Worm (Caenorhabditis elegans) whole organism, midembryonic: Measurements from ENCODE around the gene pygo-1.

Experiments used
- T22C8.4 ChIP-seq: fragments of 200-800 bp; sonication (Bioruptor generic); IDR thresholded peaks from 2 replicates; pipeline ENCODE4 v1.3.6; 2022; ENCODE audit warnings: missing genetic modification characterization, missing compliant biosample characterization
- cog-1 ChIP-seq: sonication (generic microtip); optimal IDR thresholded peaks from 2 replicates; lab custom pipeline; 2016; ENCODE audit warnings: missing genetic modification characterization, missing compliant biosample characterization
- flt-1 ChIP-seq: fragments of 200-800 bp; sonication (Bioruptor generic); IDR thresholded peaks from 2 replicates; pipeline ENCODE4 v1.3.6; 2022; ENCODE audit warnings: missing genetic modification characterization, missing compliant biosample characterization
- klf-2 ChIP-seq: fragments of 200-800 bp; sonication (Bioruptor generic); conservative IDR thresholded peaks from 2 replicates; pipeline ENCODE4 v1.3.6; 2022; ENCODE audit warnings: missing genetic modification reagents, missing genetic modification characterization, missing compliant biosample characterization
- med-1 ChIP-seq: sonication (generic microtip); optimal IDR thresholded peaks from 2 replicates; lab custom pipeline; 2017; ENCODE audit warnings: missing genetic modification characterization, mild to moderate bottlenecking, missing compliant biosample characterization, antibody characterized with exemption, missing genetic modification reagents; ENCODE audit not compliant: insufficient read depth
- ref-1 ChIP-seq: fragments of 200-800 bp; sonication (Bioruptor generic); conservative IDR thresholded peaks from 2 replicates; pipeline ENCODE4 v1.3.6; 2022; ENCODE audit warnings: missing genetic modification reagents, missing genetic modification characterization, missing compliant biosample characterization
- tab-1 ChIP-seq: fragments of 200-800 bp; sonication (Bioruptor generic); IDR thresholded peaks from 2 replicates; pipeline ENCODE4 v1.3.6; 2022; ENCODE audit warnings: missing genetic modification characterization, missing compliant biosample characterization
- ztf-23 ChIP-seq: fragments of 200-800 bp; sonication (Bioruptor generic); IDR thresholded peaks from 2 replicates; pipeline ENCODE4 v1.3.6; 2022; ENCODE audit warnings: missing genetic modification reagents, missing genetic modification characterization, missing compliant biosample characterization
- ztf-29 ChIP-seq: fragments of 200-800 bp; sonication (Bioruptor generic); IDR thresholded peaks from 2 replicates; pipeline ENCODE4 v1.3.6; 2022; ENCODE audit warnings: missing genetic modification reagents, missing genetic modification characterization, missing compliant biosample characterization

DNA sequence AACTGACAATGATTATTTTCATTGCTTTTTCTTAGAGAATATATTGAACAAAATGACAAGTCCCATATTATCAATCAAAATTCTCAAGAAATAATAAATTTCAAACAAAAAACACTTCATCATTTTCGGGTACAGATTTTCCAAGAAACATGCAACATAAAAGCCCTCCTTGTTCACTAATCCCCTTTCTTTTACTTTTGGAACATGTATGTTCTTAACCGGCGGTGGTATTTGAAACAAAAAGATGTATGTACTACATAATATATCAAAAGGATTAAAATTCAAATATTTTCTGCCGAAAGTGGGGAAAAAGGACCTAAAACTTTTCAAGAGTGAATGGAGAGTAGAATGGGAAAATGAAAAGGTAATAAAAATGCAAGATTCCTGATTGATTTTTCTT lies 28.8 kb upstream of the pygo-1 start:
- TF ChIP-seq cog-1 (tag; lab: Kevin White, UChicago) (no peak), ref-1 (GFP tag; lab: Robert Waterston, UW) (no peak), flt-1 (GFP tag; lab: Robert Waterston, UW) (no peak), ztf-23 (GFP tag; lab: Robert Waterston, UW) (no peak), klf-2 (no peak), tab-1 (GFP tag; lab: Robert Waterston, UW) (no peak), T22C8.4 (GFP tag; lab: Robert Waterston, UW) (no peak), med-1 (no peak), ztf-29 (no peak)
